Fruit fly (Drosophila melanogaster): ENCODE data around the gene CG33223.

Gene CG33223

DNA sequence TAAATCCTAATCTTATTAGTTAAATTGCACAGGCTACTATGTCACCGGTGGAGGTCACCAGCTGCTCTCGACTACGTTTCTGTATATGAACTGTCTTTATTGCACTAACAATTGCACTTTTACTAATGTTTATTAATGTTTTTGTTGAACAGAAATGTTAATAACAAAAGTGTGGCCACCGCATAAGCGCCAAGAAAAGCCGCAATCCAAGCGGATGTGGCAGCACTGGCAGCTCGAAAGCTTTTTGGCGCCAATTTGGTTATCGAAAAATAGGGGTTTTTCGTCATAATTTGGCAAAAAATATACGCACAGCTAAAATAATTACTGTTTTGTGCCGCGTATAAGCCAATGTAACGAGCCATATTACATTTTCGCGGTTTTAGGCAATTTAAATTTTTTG lies 41.5 kb downstream of the CG33223 start, which contains the start of gene CG12123:
TSS of gene CG12123 (minus strand) at position 188 of the 400 bp plus-strand sequence.
- TF ChIP-seq CG3919 (GFP tag; optimal IDR thresholded peaks at IDR 0.05), result no peak
- no peak for TF ChIP-seq CG11294 (GFP tag; IDR thresholded peaks at IDR 0.05)
- TF ChIP-seq Sox15 (GFP tag; optimal IDR thresholded peaks at IDR 0.05), result no peak
- no peak for TF ChIP-seq fd59A (GFP tag; optimal IDR thresholded peaks at IDR 0.05)
- TF ChIP-seq Ets96B (tag; optimal IDR thresholded peaks at IDR 0.05), result no peak
- no peak for TF ChIP-seq CG6792 (GFP tag; optimal IDR thresholded peaks at IDR 0.05)
- TF ChIP-seq Smox (GFP tag; optimal IDR thresholded peaks at IDR 0.05), result no peak
- TF ChIP-seq dsx (GFP tag; optimal IDR thresholded peaks at IDR 0.05; ENCODE audit: poor library complexity, severe bottlenecking), result no peak
- no peak for TF ChIP-seq esn (GFP tag; optimal IDR thresholded peaks at IDR 0.05)

DNA sequence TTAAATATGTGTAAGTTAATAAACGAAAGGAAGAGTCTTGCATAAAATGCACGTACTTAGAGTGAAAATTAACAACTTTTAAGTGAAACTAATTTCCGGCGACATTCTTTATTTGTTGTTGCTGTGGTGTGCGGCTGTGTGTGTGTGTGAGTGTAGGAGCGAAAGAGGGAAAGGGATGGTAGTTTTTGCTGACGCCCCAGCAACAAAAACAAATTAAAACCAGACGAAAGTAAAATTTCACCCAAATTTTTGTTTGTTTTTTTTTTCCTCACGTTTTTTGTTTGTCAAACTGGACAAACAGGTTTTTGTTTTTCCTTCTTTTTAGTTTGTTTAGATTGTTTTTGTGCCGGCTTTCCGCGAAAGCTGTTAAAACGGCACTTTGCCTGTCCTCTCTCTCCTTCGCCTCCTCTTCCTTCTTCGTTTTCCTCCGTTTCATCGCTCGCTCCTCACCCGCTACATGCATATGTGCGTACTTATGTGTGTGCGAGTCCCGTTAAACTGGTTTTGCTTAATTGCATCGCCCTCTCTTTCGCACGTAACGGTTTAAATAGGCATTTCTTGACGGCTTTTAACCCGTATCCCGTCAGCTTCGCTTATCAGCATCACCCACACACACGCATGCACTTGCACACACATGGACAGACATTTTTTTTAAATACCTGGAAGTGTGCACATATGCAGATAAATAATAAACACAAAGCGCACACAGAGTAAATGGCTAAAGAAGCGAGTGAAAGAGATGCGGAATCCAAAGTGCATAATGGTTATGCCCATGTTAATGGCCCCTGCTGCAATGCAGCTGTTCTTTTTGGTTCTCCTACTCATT lies 46.2 kb downstream of the CG33223 start, which contains the start of gene Miga:
TSS of gene Miga (minus strand) at position 536 of the 826 bp plus-strand sequence.
- TF ChIP-seq vri (GFP tag; optimal IDR thresholded peaks at IDR 0.05) (no peak), svp (GFP tag) (peak; percentile 75), CG8119 (GFP tag; IDR thresholded peaks at IDR 0.05) (no peak; the same call in 2 of the 3 replicates), Ets21C (GFP tag; optimal IDR thresholded peaks at IDR 0.05) (no peak), Sox14 (GFP tag; optimal IDR thresholded peaks at IDR 0.05) (no peak), Gug (GFP tag; IDR thresholded peaks at IDR 0.05) (no peak), dsx (GFP tag; optimal IDR thresholded peaks at IDR 0.05; ENCODE audit: poor library complexity, severe bottlenecking) (peak; percentile 56), CG9139 (GFP tag; optimal IDR thresholded peaks at IDR 0.05) (peak; percentile 35), CG4318 (GFP tag; optimal IDR thresholded peaks at IDR 0.05) (no peak), CG10669 (GFP tag; optimal IDR thresholded peaks at IDR 0.05) (no peak), cyc (GFP tag; optimal IDR thresholded peaks at IDR 0.05) (no peak), CG10631 (GFP tag; optimal IDR thresholded peaks at IDR 0.05) (no peak), lz (GFP tag; optimal IDR thresholded peaks at IDR 0.05) (no peak), fd85E (GFP tag; optimal IDR thresholded peaks at IDR 0.05) (no peak), CG6163 (GFP tag; IDR thresholded peaks at IDR 0.05) (0 out of 3 replicates have a peak, but pooled peaks have one; percentile 26), CG6792 (GFP tag; optimal IDR thresholded peaks at IDR 0.05) (no peak), CG6854 (GFP tag; optimal IDR thresholded peaks at IDR 0.05) (peak; percentile 54), Eip75B (GFP tag; optimal IDR thresholded peaks at IDR 0.05) (no peak), CG8632 (GFP tag; optimal IDR thresholded peaks at IDR 0.05) (no peak), dac (GFP tag; optimal IDR thresholded peaks at IDR 0.05) (no peak), Lpt (GFP tag; optimal IDR thresholded peaks at IDR 0.05) (peak; percentile 63), CG6808 (GFP tag; optimal IDR thresholded peaks at IDR 0.05) (peak; percentile 18), spab (GFP tag; optimal IDR thresholded peaks at IDR 0.05) (peak; percentile 9), Sox102F (GFP tag; optimal IDR thresholded peaks at IDR 0.05) (peak; percentile 8), CG32006 (GFP tag; optimal IDR thresholded peaks at IDR 0.05) (peak; percentile 22), Hr4 (GFP tag; optimal IDR thresholded peaks at IDR 0.05) (no peak), salr (GFP tag; optimal IDR thresholded peaks at IDR 0.05) (no peak), CG16779 (tag; optimal IDR thresholded peaks at IDR 0.05) (peak; percentile 27), Eip78C (GFP tag) (peak; percentile 84), Blimp-1 (GFP tag; optimal IDR thresholded peaks at IDR 0.05) (peak; percentile 90), topi (GFP tag; optimal IDR thresholded peaks at IDR 0.05) (no peak), eg (GFP tag; IDR thresholded peaks at IDR 0.05) (peak; percentile 21; the same call in 1 of the 3 replicates), CG11902 (GFP tag; optimal IDR thresholded peaks at IDR 0.05) (no peak), CG8319 (GFP tag; optimal IDR thresholded peaks at IDR 0.05) (no peak), CG11294 (GFP tag; IDR thresholded peaks at IDR 0.05) (no peak), Eip93F (GFP tag; optimal IDR thresholded peaks at IDR 0.05) (no peak), CG3919 (GFP tag; optimal IDR thresholded peaks at IDR 0.05) (no peak), acj6 (GFP tag; optimal IDR thresholded peaks at IDR 0.05) (no peak), fkh (GFP tag; optimal IDR thresholded peaks at IDR 0.05) (peak; percentile 33), OdsH (GFP tag; optimal IDR thresholded peaks at IDR 0.05) (no peak), CG3032 (tag; optimal IDR thresholded peaks at IDR 0.05) (peak; percentile 8), net (GFP tag; optimal IDR thresholded peaks at IDR 0.05) (no peak), Sox15 (GFP tag; optimal IDR thresholded peaks at IDR 0.05) (no peak), Hr38 (GFP tag; optimal IDR thresholded peaks at IDR 0.05) (no peak)
